Fruit fly (Drosophila melanogaster) whole organism, embryonic: ENCODE results near the gene CG45487.

Experiments used
- Adf1 ChIP-seq: fragments of 200-800 bp; sonication (Bioruptor generic); IDR thresholded peaks from 2 replicates; pipeline ENCODE4 v1.3.6; 2022; ENCODE audit warnings: missing biosample characterization, missing genetic modification characterization
- Bteb2 ChIP-seq: fragments of 200-800 bp; sonication (Bioruptor generic); optimal IDR thresholded peaks from 2 replicates; lab custom pipeline; 2016; ENCODE audit warnings: missing biosample characterization, missing genetic modification characterization
- CG10267 ChIP-seq: fragments of 200-800 bp; sonication (Bioruptor generic); optimal IDR thresholded peaks from 2 replicates; lab custom pipeline; 2018; ENCODE audit warnings: missing biosample characterization, mild to moderate bottlenecking, missing genetic modification characterization, moderate library complexity
- CG10543 ChIP-seq: fragments of 200-800 bp; sonication (Bioruptor generic); optimal IDR thresholded peaks from 3 replicates; lab custom pipeline; 2017; ENCODE audit warnings: missing biosample characterization, mild to moderate bottlenecking, missing genetic modification characterization, moderate library complexity
- CG10565 ChIP-seq: fragments of 200-800 bp; sonication (Bioruptor generic); optimal IDR thresholded peaks from 3 replicates; lab custom pipeline; 2016; ENCODE audit warnings: missing biosample characterization, mild to moderate bottlenecking, missing genetic modification characterization
- CG11504 ChIP-seq: fragments of 200-800 bp; sonication (Bioruptor generic); optimal IDR thresholded peaks from 3 replicates; lab custom pipeline; 2019; ENCODE audit warnings: missing biosample characterization, mild to moderate bottlenecking, missing genetic modification characterization, moderate library complexity
- CG12104 ChIP-seq: fragments of 200-800 bp; sonication (Bioruptor generic); optimal IDR thresholded peaks from 3 replicates; lab custom pipeline; 2016; ENCODE audit warnings: missing biosample characterization, missing genetic modification characterization
- CG14441 ChIP-seq: fragments of 200-800 bp; sonication (Bioruptor generic); IDR thresholded peaks from 2 replicates; pipeline ENCODE4 v1.3.6; 2022; ENCODE audit warnings: missing biosample characterization, missing genetic modification characterization
- CG2120 ChIP-seq: fragments of 200-800 bp; sonication (Bioruptor generic); optimal IDR thresholded peaks from 3 replicates; lab custom pipeline; 2016; ENCODE audit warnings: missing biosample characterization, missing genetic modification characterization
- CG31365 ChIP-seq: fragments of 200-800 bp; sonication (Bioruptor generic); optimal IDR thresholded peaks from 2 replicates; lab custom pipeline; 2018; ENCODE audit warnings: missing biosample characterization, mild to moderate bottlenecking, missing genetic modification characterization
- CG32532 ChIP-seq: fragments of 200-800 bp; sonication (Bioruptor generic); IDR thresholded peaks from 2 replicates; pipeline ENCODE4 v1.3.6; 2022; ENCODE audit warnings: missing biosample characterization, missing genetic modification characterization
- CG34224 ChIP-seq: fragments of 200-800 bp; sonication (Bioruptor generic); IDR thresholded peaks from 3 replicates; pipeline ENCODE4 v1.3.6; 2022; ENCODE audit warnings: missing biosample characterization, missing genetic modification characterization; ENCODE audit not compliant: partially characterized antibody
- CG34376 ChIP-seq: fragments of 200-800 bp; sonication (Bioruptor generic); optimal IDR thresholded peaks from 2 replicates; lab custom pipeline; 2018; ENCODE audit warnings: missing biosample characterization, mild to moderate bottlenecking, missing genetic modification characterization
- CG3847 ChIP-seq: fragments of 200-800 bp; sonication (Bioruptor generic); IDR thresholded peaks from 2 replicates; pipeline ENCODE4 v1.3.6; 2022; ENCODE audit warnings: missing biosample characterization, missing genetic modification characterization
- CG43689 ChIP-seq: fragments of 200-800 bp; sonication (Bioruptor generic); IDR thresholded peaks from 2 replicates; pipeline ENCODE4 v1.3.6; 2022; ENCODE audit warnings: missing biosample characterization, missing genetic modification characterization
- CG4404 ChIP-seq: fragments of 200-800 bp; sonication (Bioruptor generic); IDR thresholded peaks from 2 replicates; pipeline ENCODE4 v1.3.6; 2022; ENCODE audit warnings: missing biosample characterization, missing genetic modification characterization
- CG4707 ChIP-seq: fragments of 200-800 bp; sonication (Bioruptor generic); optimal IDR thresholded peaks from 2 replicates; lab custom pipeline; 2018; ENCODE audit warnings: missing biosample characterization, mild to moderate bottlenecking, missing genetic modification characterization, moderate library complexity
- CG8290 ChIP-seq, 3 experiments: fragments of 200-800 bp; sonication (Bioruptor generic); optimal IDR thresholded peaks; 2 replicates each; lab custom pipeline; 2016 to 2019; ENCODE audit warnings: missing biosample characterization in 3 of 3, missing genetic modification characterization in 3 of 3, mild to moderate bottlenecking in 2 of 3, moderate library complexity in 1 of 3
- CG9215 ChIP-seq: fragments of 200-800 bp; sonication (Bioruptor generic); IDR thresholded peaks from 2 replicates; pipeline ENCODE4 v1.3.6; 2022; ENCODE audit warnings: missing biosample characterization, missing genetic modification characterization
- Camta ChIP-seq: fragments of 200-800 bp; sonication (Bioruptor generic); optimal IDR thresholded peaks from 2 replicates; lab custom pipeline; 2016; ENCODE audit warnings: missing biosample characterization, missing genetic modification characterization
- Chrac-16 ChIP-seq: fragments of 200-800 bp; sonication (Bioruptor generic); optimal IDR thresholded peaks from 3 replicates; lab custom pipeline; 2016; ENCODE audit warnings: missing biosample characterization, missing genetic modification characterization
- CrebB ChIP-seq: fragments of 200-800 bp; sonication (Bioruptor generic); optimal IDR thresholded peaks from 3 replicates; lab custom pipeline; 2018; ENCODE audit warnings: missing biosample characterization, mild to moderate bottlenecking, missing genetic modification characterization
- Dp ChIP-seq: fragments of 200-800 bp; sonication (Bioruptor generic); optimal IDR thresholded peaks from 2 replicates; lab custom pipeline; 2018; ENCODE audit warnings: missing biosample characterization, mild to moderate bottlenecking, missing genetic modification characterization, moderate library complexity
- Drgx ChIP-seq: fragments of 200-800 bp; sonication (Bioruptor generic); IDR thresholded peaks from 2 replicates; pipeline ENCODE4 v1.3.6; 2022; ENCODE audit warnings: missing biosample characterization, missing genetic modification characterization
- Fer1 ChIP-seq: fragments of 200-800 bp; sonication (Bioruptor generic); optimal IDR thresholded peaks from 2 replicates; lab custom pipeline; 2017; ENCODE audit warnings: missing biosample characterization, mild to moderate bottlenecking, missing genetic modification characterization
- Hand ChIP-seq: fragments of 200-800 bp; sonication (Bioruptor generic); optimal IDR thresholded peaks from 2 replicates; lab custom pipeline; 2017; ENCODE audit warnings: mild to moderate bottlenecking, missing biosample characterization, missing genetic modification reagents, missing genetic modification characterization
- Hmr ChIP-seq: fragments of 200-800 bp; sonication (Bioruptor generic); optimal IDR thresholded peaks from 3 replicates; lab custom pipeline; 2017; ENCODE audit warnings: mild to moderate bottlenecking, missing biosample characterization, missing genetic modification reagents, missing genetic modification characterization
- Hr51 ChIP-seq, 2 experiments: fragments of 200-800 bp; sonication (Bioruptor generic); optimal IDR thresholded peaks; 2 replicates in 1 of 2; 3 replicates in 1 of 2; lab custom pipeline; 2016 to 2018; ENCODE audit warnings: missing biosample characterization in 2 of 2, missing genetic modification characterization in 2 of 2, mild to moderate bottlenecking in 1 of 2, moderate library complexity in 1 of 2
- Rfx ChIP-seq: fragments of 200-800 bp; sonication (Bioruptor generic); IDR thresholded peaks from 2 replicates; pipeline ENCODE4 v1.3.6; 2022; ENCODE audit warnings: missing biosample characterization, missing genetic modification characterization
- YL-1 ChIP-seq: fragments of 200-800 bp; sonication (Bioruptor generic); optimal IDR thresholded peaks from 3 replicates; lab custom pipeline; 2017; ENCODE audit warnings: missing biosample characterization, mild to moderate bottlenecking, missing genetic modification characterization
- bigmax ChIP-seq: fragments of 200-800 bp; sonication (Bioruptor generic); optimal IDR thresholded peaks from 2 replicates; lab custom pipeline; 2018; ENCODE audit warnings: missing biosample characterization, mild to moderate bottlenecking, missing genetic modification characterization
- cg ChIP-seq: fragments of 200-800 bp; sonication (Bioruptor generic); optimal IDR thresholded peaks from 3 replicates; lab custom pipeline; 2019; ENCODE audit warnings: missing biosample characterization, mild to moderate bottlenecking, missing genetic modification characterization, moderate library complexity
- da ChIP-seq: fragments of 200-800 bp; sonication (Bioruptor generic); optimal IDR thresholded peaks from 2 replicates; lab custom pipeline; 2016; ENCODE audit warnings: missing biosample characterization, missing genetic modification characterization
- danr ChIP-seq: fragments of 200-800 bp; sonication (Bioruptor generic); IDR thresholded peaks from 2 replicates; pipeline ENCODE4 v1.3.6; 2022; ENCODE audit warnings: missing biosample characterization, missing genetic modification characterization
- dmrt99B ChIP-seq: fragments of 200-800 bp; sonication (Bioruptor generic); optimal IDR thresholded peaks from 2 replicates; lab custom pipeline; 2018; ENCODE audit warnings: missing biosample characterization, mild to moderate bottlenecking, missing genetic modification characterization, moderate library complexity
- ham ChIP-seq: fragments of 200-800 bp; sonication (Bioruptor generic); IDR thresholded peaks from 2 replicates; pipeline ENCODE4 v1.3.6; 2022; ENCODE audit warnings: missing biosample characterization, missing genetic modification characterization
- hkb ChIP-seq, 2 experiments: fragments of 200-800 bp in 1 of 2; fragments of >200 bp in 1 of 2; sonication (Bioruptor generic) in 1 of 2; IDR thresholded peaks in 1 of 2; optimal IDR thresholded peaks in 1 of 2; 2 replicates each; pipeline versions ENCODE4 v1.3.6 to Lab custom; 2017 to 2022; ENCODE audit warnings: missing biosample characterization in 1 of 2, missing genetic modification characterization in 1 of 2
- nom ChIP-seq: fragments of 200-800 bp; sonication (Bioruptor generic); optimal IDR thresholded peaks from 2 replicates; lab custom pipeline; 2017; ENCODE audit warnings: missing biosample characterization, missing genetic modification characterization, mild to moderate bottlenecking, moderate library complexity, missing genetic modification reagents
- odd ChIP-seq: fragments of 200-800 bp; sonication (Bioruptor generic); optimal IDR thresholded peaks from 2 replicates; lab custom pipeline; 2017; ENCODE audit warnings: missing biosample characterization, mild to moderate bottlenecking, missing genetic modification characterization
- onecut ChIP-seq: fragments of 200-800 bp; sonication (Bioruptor generic); IDR thresholded peaks from 2 replicates; pipeline ENCODE4 v1.3.6; 2022; ENCODE audit warnings: missing biosample characterization, missing genetic modification characterization
- otp ChIP-seq: fragments of 200-800 bp; sonication (Bioruptor generic); IDR thresholded peaks from 3 replicates; pipeline ENCODE4, ENCODE4 v1.3.6; 2022; ENCODE audit warnings: missing biosample characterization, missing genetic modification characterization
- row ChIP-seq: fragments of 200-800 bp; sonication (Bioruptor generic); IDR thresholded peaks from 3 replicates; pipeline ENCODE4 v1.3.6; 2022; ENCODE audit warnings: missing biosample characterization, missing genetic modification characterization
- scrt ChIP-seq: fragments of 200-800 bp; sonication (Bioruptor generic); optimal IDR thresholded peaks from 2 replicates; lab custom pipeline; 2018; ENCODE audit warnings: missing biosample characterization, mild to moderate bottlenecking, missing genetic modification characterization, moderate library complexity
- sima ChIP-seq: fragments of 200-800 bp; sonication (Bioruptor generic); optimal IDR thresholded peaks from 2 replicates; lab custom pipeline; 2016; ENCODE audit warnings: missing biosample characterization, missing genetic modification characterization
- ssp ChIP-seq: fragments of 200-800 bp; sonication (Bioruptor generic); IDR thresholded peaks from 2 replicates; pipeline ENCODE4 v1.3.6; 2022; ENCODE audit warnings: missing biosample characterization, missing genetic modification characterization
- trem ChIP-seq: fragments of 200-800 bp; optimal IDR thresholded peaks from 3 replicates; lab custom pipeline; 2019; ENCODE audit warnings: missing biosample characterization, mild to moderate bottlenecking, missing genetic modification characterization, moderate library complexity
- yki ChIP-seq: fragments of >200 bp; optimal IDR thresholded peaks from 3 replicates; lab custom pipeline; 2018

The CG45487 gene

dm6 chrX:19886936-19887934 lies 27.8 kb downstream of the CG45487 start:
- no peak for TF ChIP-seq hkb (optimal IDR thresholded peaks at IDR 0.05; lab: Kevin White, UChicago)
- peak; percentile 28; the same call in 1 of the 2 replicates for TF ChIP-seq hkb (GFP tag; IDR thresholded peaks at IDR 0.05; lab: Robert Waterston, UW)
- TF ChIP-seq YL-1 (GFP tag; lab: Kevin White, UChicago): peak; percentile 14
- no peak for TF ChIP-seq odd
- TF ChIP-seq bigmax (GFP tag; lab: Kevin White, UChicago): no peak
- 0 out of 3 replicates have a peak, but pooled peaks have one; percentile 5 for TF ChIP-seq otp (GFP tag; lab: Robert Waterston, UW)
- TF ChIP-seq nom (GFP tag; lab: Kevin White, UChicago): peak; percentile 79
- TF ChIP-seq Hand: peak; percentile 27
- peak in 1 of 2 experiments; percentile 1 for TF ChIP-seq Hr51 (GFP tag; optimal IDR thresholded peaks at IDR 0.05; lab: Kevin White, UChicago)
- peak; percentile 47; the same call in 1 of the 3 replicates for TF ChIP-seq CG34224
- TF ChIP-seq CG11504 (tag; lab: Kevin White, UChicago): peak; percentile 6
- TF ChIP-seq CG10267 (tag; lab: Kevin White, UChicago): no peak
- peak; percentile 32 for TF ChIP-seq Hmr (GFP tag; lab: Kevin White, UChicago)
- peak; percentile 15 for TF ChIP-seq CG2120 (GFP tag; lab: Kevin White, UChicago)
- TF ChIP-seq cg (GFP tag; lab: Kevin White, UChicago): peak; percentile 66
- peak; percentile 94 for TF ChIP-seq Adf1 (GFP tag; lab: Robert Waterston, UW)
- TF ChIP-seq CG4707 (GFP tag; lab: Kevin White, UChicago): peak; percentile 69
- no peak for TF ChIP-seq danr (GFP tag; lab: Robert Waterston, UW)
- no peak for TF ChIP-seq CG4404 (GFP tag; lab: Robert Waterston, UW)
- TF ChIP-seq Chrac-16 (GFP tag; lab: Kevin White, UChicago): no peak
- peak; percentile 36; the same call in 1 of the 2 replicates for TF ChIP-seq Rfx
- TF ChIP-seq CG32532: peak; percentile 46; the same call in 1 of the 2 replicates
- TF ChIP-seq CG12104: no peak
- TF ChIP-seq dmrt99B: peak; percentile 7
- no peak for TF ChIP-seq CG34376 (GFP tag; lab: Kevin White, UChicago)
- TF ChIP-seq Drgx (GFP tag; lab: Robert Waterston, UW): peak; percentile 81
- peak; percentile 25 for TF ChIP-seq CrebB
- TF ChIP-seq Camta (GFP tag; lab: Kevin White, UChicago): no peak
- TF ChIP-seq CG10543: peak; percentile 83
- TF ChIP-seq sima: no peak
- TF ChIP-seq CG9215 (GFP tag; lab: Robert Waterston, UW): no peak
- TF ChIP-seq trem (tag; lab: Kevin White, UChicago): no peak
- TF ChIP-seq Fer1 (GFP tag; lab: Kevin White, UChicago): peak; percentile 42
- TF ChIP-seq yki (lab: Kevin White, UChicago): peak; percentile 30
- peak; percentile 2 for TF ChIP-seq scrt (GFP tag; lab: Kevin White, UChicago)
- no peak for TF ChIP-seq CG31365 (tag; lab: Kevin White, UChicago)
- no peak for TF ChIP-seq CG8290 (GFP tag; optimal IDR thresholded peaks at IDR 0.05; lab: Kevin White, UChicago)
- TF ChIP-seq CG8290 (tag; optimal IDR thresholded peaks at IDR 0.05; lab: Kevin White, UChicago): peak in 1 of 2 experiments; percentile 24
- no peak for TF ChIP-seq CG10565
- no peak for TF ChIP-seq ssp (GFP tag; lab: Robert Waterston, UW)
- no peak for TF ChIP-seq ham
- no peak; the same call in 1 of the 2 replicates for TF ChIP-seq CG14441
- no peak for TF ChIP-seq CG43689 (GFP tag; lab: Robert Waterston, UW)
- peak; percentile 25; the same call in 1 of the 2 replicates for TF ChIP-seq CG3847 (GFP tag; lab: Robert Waterston, UW)
- no peak for TF ChIP-seq da (GFP tag; lab: Kevin White, UChicago)
- TF ChIP-seq Dp (GFP tag; lab: Kevin White, UChicago): no peak
- TF ChIP-seq Bteb2 (GFP tag; lab: Kevin White, UChicago): no peak
- no peak; the same call in 2 of the 3 replicates for TF ChIP-seq row (GFP tag; lab: Robert Waterston, UW)
- TF ChIP-seq onecut: 0 out of 2 replicates have a peak, but pooled peaks have one; percentile 24
